Fruit fly (Drosophila melanogaster): Measurements from ENCODE around the gene CG15260.
A peak's percentile ranks its signal among the peaks of the same experiment; 100 is the strongest.

Gene CG15260

dm6 chr2L:15248163-15249005 is 43.7 kb downstream of the CG15260 start, which contains the start of gene dao (continued):
- TF ChIP-seq psq (GFP tag; optimal IDR thresholded peaks at IDR 0.05) (no peak), kay (GFP tag; optimal IDR thresholded peaks at IDR 0.05) (no peak), bbx (GFP tag; IDR thresholded peaks at IDR 0.05; ENCODE audit: partially characterized antibody) (peak; percentile 78), Dbx (GFP tag; IDR thresholded peaks at IDR 0.05) (peak; percentile 70; the same call in 1 of the 3 replicates), lov (optimal IDR thresholded peaks at IDR 0.05) (no peak), lov (GFP tag; IDR thresholded peaks at IDR 0.05) (no peak), CG16779 (GFP tag; IDR thresholded peaks at IDR 0.05) (0 out of 2 replicates have a peak, but pooled peaks have one; percentile 2), Atf-2 (GFP tag; optimal IDR thresholded peaks at IDR 0.05) (no peak), ATbp (GFP tag; optimal IDR thresholded peaks at IDR 0.05) (no peak), gce (GFP tag; IDR thresholded peaks at IDR 0.05) (no peak), nerfin-1 (tag; optimal IDR thresholded peaks at IDR 0.05) (peak; percentile 11), Xrp1 (GFP tag; IDR thresholded peaks at IDR 0.05) (peak; percentile 24; the same call in 1 of the 2 replicates), CG10321 (GFP tag; IDR thresholded peaks at IDR 0.05) (no peak), CG18764 (GFP tag; optimal IDR thresholded peaks at IDR 0.05) (no peak), bowl (GFP tag; IDR thresholded peaks at IDR 0.05) (no peak), CG7556 (GFP tag; optimal IDR thresholded peaks at IDR 0.05) (peak; percentile 31), Sry-β (GFP tag; optimal IDR thresholded peaks at IDR 0.05) (peak; percentile 46), disco-r (GFP tag; optimal IDR thresholded peaks at IDR 0.05) (no peak), sqz (GFP tag; optimal IDR thresholded peaks at IDR 0.05) (no peak), CG18011 (GFP tag; optimal IDR thresholded peaks at IDR 0.05) (no peak), CG13123 (GFP tag; optimal IDR thresholded peaks at IDR 0.05) (peak; percentile 18), CG17361 (GFP tag; IDR thresholded peaks at IDR 0.05) (peak; percentile 70), pan (optimal IDR thresholded peaks at IDR 0.05) (no peak), pan (GFP tag; optimal IDR thresholded peaks at IDR 0.05 in 1 of 2, IDR thresholded peaks at IDR 0.05 in 1 of 2) (peak in 1 of 2 experiments; percentile 71), Ptx1 (GFP tag; IDR thresholded peaks at IDR 0.05) (peak; percentile 53), row (GFP tag; IDR thresholded peaks at IDR 0.05) (peak; percentile 80), so (GFP tag; IDR thresholded peaks at IDR 0.05) (no peak), Six4 (GFP tag; optimal IDR thresholded peaks at IDR 0.05) (peak; percentile 8), Kr (GFP tag; optimal IDR thresholded peaks at IDR 0.05) (no peak), cad (GFP tag; optimal IDR thresholded peaks at IDR 0.05) (no peak), zfh1 (GFP tag; IDR thresholded peaks at IDR 0.05) (peak; percentile 55), sisA (GFP tag; IDR thresholded peaks at IDR 0.05) (peak; percentile 47), CG1603 (tag; optimal IDR thresholded peaks at IDR 0.05) (peak; percentile 23), Xbp1 (GFP tag; optimal IDR thresholded peaks at IDR 0.05) (peak; percentile 79), CG3847 (GFP tag; IDR thresholded peaks at IDR 0.05) (peak; percentile 6; the same call in 1 of the 2 replicates), CG10565 (GFP tag; optimal IDR thresholded peaks at IDR 0.05) (no peak), CG9817 (tag; optimal IDR thresholded peaks at IDR 0.05) (peak; percentile 45), CG14860 (GFP tag; IDR thresholded peaks at IDR 0.05; ENCODE audit: partially characterized antibody) (peak; percentile 70), ftz-f1 (GFP tag; optimal IDR thresholded peaks at IDR 0.05) (no peak), lilli (GFP tag; optimal IDR thresholded peaks at IDR 0.05) (peak; percentile 49), CrebB (tag; optimal IDR thresholded peaks at IDR 0.05) (no peak), unc-4 (GFP tag; IDR thresholded peaks at IDR 0.05; ENCODE audit: partially characterized antibody) (peak; percentile 74), Antp (GFP tag; optimal IDR thresholded peaks at IDR 0.05) (no peak), CG33213 (GFP tag; optimal IDR thresholded peaks at IDR 0.05) (peak; percentile 5), Med (GFP tag) (no peak), sens (GFP tag) (peak; percentile 84), sug (tag; optimal IDR thresholded peaks at IDR 0.05) (peak; percentile 34), Rx (GFP tag; IDR thresholded peaks at IDR 0.05) (0 out of 2 replicates have a peak, but pooled peaks have one; percentile 29), zf30C (GFP tag; optimal IDR thresholded peaks at IDR 0.05) (no peak), CG9876 (GFP tag; optimal IDR thresholded peaks at IDR 0.05) (no peak)

All from whole organism, embryonic.